Worm (Caenorhabditis elegans): ENCODE measurements around the gene F56D6.22.

DNA sequence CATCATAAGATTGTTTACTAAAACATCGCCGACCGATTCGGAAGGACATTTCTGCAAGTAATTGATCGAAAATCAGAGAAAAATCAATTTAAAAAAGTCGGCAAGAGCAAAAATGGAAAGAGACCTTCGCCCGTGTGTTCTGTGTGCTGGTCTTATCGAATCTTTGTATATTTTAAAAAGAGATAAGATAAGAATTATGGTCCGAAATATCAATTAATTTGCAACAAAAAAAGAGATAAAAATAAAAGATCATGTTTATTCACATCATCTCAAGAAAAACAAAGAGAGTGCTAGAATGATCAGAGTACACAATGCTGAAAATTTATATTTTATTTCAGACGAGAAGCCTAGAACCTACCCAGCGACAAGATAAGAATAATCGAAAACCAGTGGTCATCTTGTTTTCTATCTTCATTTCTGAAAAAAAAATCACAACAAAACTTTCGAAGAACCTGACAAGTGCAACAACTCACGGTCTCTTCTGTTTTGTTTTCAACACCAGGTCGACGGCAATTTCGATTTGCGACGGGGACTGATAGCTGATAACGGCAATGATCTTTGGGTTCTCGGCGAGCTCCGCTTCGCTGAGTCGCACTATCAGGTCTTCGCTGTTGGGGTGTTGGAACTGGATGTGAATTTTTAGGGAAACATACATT, 29.0 kb downstream of the F56D6.22 start, which contains the start of gene F37C4.6:
- TF ChIP-seq ztf-11 (tag; optimal IDR thresholded peaks at IDR 0.05) (no peak), snpc-4 (tag; optimal IDR thresholded peaks at IDR 0.05) (no peak), nhr-11 (tag; optimal IDR thresholded peaks at IDR 0.05) (no peak), nhr-28 (tag; optimal IDR thresholded peaks at IDR 0.05) (no peak), ama-1 (optimal IDR thresholded peaks at IDR 0.05) (no peak), nhr-23 (tag; optimal IDR thresholded peaks at IDR 0.05) (no peak), egl-27 (tag; optimal IDR thresholded peaks at IDR 0.05) (no peak), pha-4 (tag; optimal IDR thresholded peaks at IDR 0.05) (no peak), ceh-82 (tag; optimal IDR thresholded peaks at IDR 0.05) (no peak)
